Fruit fly (Drosophila melanogaster) whole organism, embryonic: ENCODE measurements around the gene Ugt36D1.

ENCODE experiments used
- ATbp ChIP-seq: fragments of 200-800 bp; sonication (Bioruptor generic); optimal IDR thresholded peaks from 2 replicates; lab custom pipeline; 2017; ENCODE audit warnings: missing biosample characterization, mild to moderate bottlenecking, missing genetic modification characterization, missing genetic modification reagents
- B-H2 ChIP-seq: fragments of 200-800 bp; sonication (Bioruptor generic); optimal IDR thresholded peaks from 2 replicates; lab custom pipeline; 2018; ENCODE audit warnings: missing biosample characterization, mild to moderate bottlenecking, missing genetic modification characterization
- BtbVII ChIP-seq: fragments of 200-800 bp; sonication (Bioruptor generic); optimal IDR thresholded peaks from 3 replicates; lab custom pipeline; 2017; ENCODE audit warnings: missing biosample characterization, mild to moderate bottlenecking, missing genetic modification characterization
- CG10274 ChIP-seq: fragments of 200-800 bp; sonication (Bioruptor generic); optimal IDR thresholded peaks from 3 replicates; lab custom pipeline; 2017; ENCODE audit warnings: missing biosample characterization, mild to moderate bottlenecking, missing genetic modification characterization
- CG10979 ChIP-seq: fragments of 200-800 bp; sonication (Bioruptor generic); optimal IDR thresholded peaks from 2 replicates; lab custom pipeline; 2018; ENCODE audit warnings: missing biosample characterization, mild to moderate bottlenecking, missing genetic modification characterization, moderate library complexity
- CG11247 ChIP-seq: fragments of 200-800 bp; sonication (Bioruptor generic); IDR thresholded peaks from 2 replicates; pipeline ENCODE4 v1.3.6; 2022; ENCODE audit warnings: missing biosample characterization, missing genetic modification characterization
- CG11723 ChIP-seq: fragments of 200-800 bp; sonication (Bioruptor generic); optimal IDR thresholded peaks from 2 replicates; lab custom pipeline; 2017; ENCODE audit warnings: missing biosample characterization, mild to moderate bottlenecking, missing genetic modification characterization
- CG12236 ChIP-seq: fragments of 200-800 bp; sonication (Bioruptor generic); optimal IDR thresholded peaks from 2 replicates; lab custom pipeline; 2016; ENCODE audit warnings: missing biosample characterization, missing genetic modification characterization
- CG15514 ChIP-seq: fragments of 200-800 bp; sonication (Bioruptor generic); optimal IDR thresholded peaks from 3 replicates; lab custom pipeline; 2017; ENCODE audit warnings: missing biosample characterization, missing genetic modification characterization, mild to moderate bottlenecking, moderate library complexity, missing genetic modification reagents
- CG1603 ChIP-seq: fragments of 200-800 bp; sonication (Bioruptor generic); optimal IDR thresholded peaks from 2 replicates; lab custom pipeline; 2019; ENCODE audit warnings: missing biosample characterization, mild to moderate bottlenecking, missing genetic modification characterization, moderate library complexity
- CG17361 ChIP-seq: fragments of 200-800 bp; sonication (Bioruptor generic); IDR thresholded peaks from 3 replicates; pipeline ENCODE4 v1.3.6; 2022; ENCODE audit warnings: missing biosample characterization, missing genetic modification characterization
- CG3065 ChIP-seq: fragments of 200-800 bp; sonication (Bioruptor generic); optimal IDR thresholded peaks from 2 replicates; lab custom pipeline; 2016; ENCODE audit warnings: missing biosample characterization, missing genetic modification characterization
- CG31224 ChIP-seq: fragments of 200-800 bp; sonication (Bioruptor generic); IDR thresholded peaks from 2 replicates; pipeline ENCODE4 v1.3.6; 2022; ENCODE audit warnings: missing biosample characterization, missing genetic modification characterization
- CG6272 ChIP-seq: fragments of 200-800 bp; sonication (Bioruptor generic); IDR thresholded peaks from 2 replicates; pipeline ENCODE4 v1.3.6; 2022; ENCODE audit warnings: missing biosample characterization, missing genetic modification characterization
- CG7271 ChIP-seq: fragments of 200-800 bp; sonication (Bioruptor generic); optimal IDR thresholded peaks from 2 replicates; lab custom pipeline; 2018; ENCODE audit warnings: missing biosample characterization, mild to moderate bottlenecking, missing genetic modification characterization, moderate library complexity
- CG7987 ChIP-seq: fragments of 200-800 bp; sonication (Bioruptor generic); optimal IDR thresholded peaks from 2 replicates; lab custom pipeline; 2018; ENCODE audit warnings: missing biosample characterization, mild to moderate bottlenecking, missing genetic modification characterization, moderate library complexity
- CG9727 ChIP-seq: fragments of 200-800 bp; sonication (Bioruptor generic); optimal IDR thresholded peaks from 3 replicates; lab custom pipeline; 2017; ENCODE audit warnings: missing biosample characterization, mild to moderate bottlenecking, missing genetic modification characterization
- CHES-1-like ChIP-seq: fragments of 200-800 bp; sonication (Bioruptor generic); optimal IDR thresholded peaks from 2 replicates; lab custom pipeline; 2016; ENCODE audit warnings: missing biosample characterization, missing genetic modification characterization
- CoRest ChIP-seq: fragments of 200-800 bp; sonication (Bioruptor generic); optimal IDR thresholded peaks from 3 replicates; lab custom pipeline; 2018; ENCODE audit warnings: missing biosample characterization, mild to moderate bottlenecking, missing genetic modification characterization, moderate library complexity
- D19A ChIP-seq: fragments of 200-800 bp; optimal IDR thresholded peaks from 3 replicates; lab custom pipeline; 2019; ENCODE audit warnings: missing biosample characterization, mild to moderate bottlenecking, missing genetic modification characterization, moderate library complexity
- Doc2 ChIP-seq: fragments of 200-800 bp; sonication (Bioruptor generic); IDR thresholded peaks from 2 replicates; pipeline ENCODE4 v1.3.6; 2022; ENCODE audit warnings: missing biosample characterization, missing genetic modification characterization
- E2f1 ChIP-seq: fragments of 200-800 bp; sonication (Bioruptor generic); IDR thresholded peaks from 2 replicates; pipeline ENCODE4 v1.3.6; 2022; ENCODE audit warnings: missing biosample characterization, missing genetic modification characterization
- Elba2 ChIP-seq: fragments of 200-800 bp; sonication (Bioruptor generic); optimal IDR thresholded peaks from 3 replicates; lab custom pipeline; 2016; ENCODE audit warnings: missing biosample characterization, missing genetic modification characterization
- Gug ChIP-seq: fragments of 200-800 bp; sonication (Bioruptor generic); IDR thresholded peaks from 4 replicates; pipeline ENCODE4 v1.3.6; 2022; ENCODE audit warnings: missing biosample characterization, missing genetic modification characterization
- HHEX ChIP-seq: fragments of 200-800 bp; sonication (Bioruptor generic); optimal IDR thresholded peaks from 3 replicates; lab custom pipeline; 2017; ENCODE audit warnings: missing biosample characterization, mild to moderate bottlenecking, missing genetic modification characterization, missing genetic modification reagents
- HLH4C ChIP-seq: fragments of 200-800 bp; sonication (Bioruptor generic); IDR thresholded peaks from 3 replicates; pipeline ENCODE4 v1.3.6; 2022; ENCODE audit warnings: missing biosample characterization, missing genetic modification characterization; ENCODE audit not compliant: partially characterized antibody
- Hr39 ChIP-seq: fragments of >200 bp; optimal IDR thresholded peaks from 2 replicates; lab custom pipeline; 2017
- Hr51 ChIP-seq, 2 experiments: fragments of 200-800 bp; sonication (Bioruptor generic); optimal IDR thresholded peaks; 2 replicates in 1 of 2; 3 replicates in 1 of 2; lab custom pipeline; 2016 to 2018; ENCODE audit warnings: missing biosample characterization in 2 of 2, missing genetic modification characterization in 2 of 2, mild to moderate bottlenecking in 1 of 2, moderate library complexity in 1 of 2
- Hsf ChIP-seq: fragments of 200-800 bp; sonication (Bioruptor generic); optimal IDR thresholded peaks from 3 replicates; lab custom pipeline; 2016; ENCODE audit warnings: missing biosample characterization, missing genetic modification characterization
- Usf ChIP-seq: fragments of 200-800 bp; sonication (Bioruptor generic); optimal IDR thresholded peaks from 2 replicates; lab custom pipeline; 2017; ENCODE audit warnings: missing genotype, missing biosample characterization, missing genetic modification characterization
- gt ChIP-seq: fragments of 200-800 bp; sonication (Bioruptor generic); IDR thresholded peaks from 2 replicates; pipeline ENCODE4 v1.3.6; 2022; ENCODE audit warnings: missing biosample characterization, missing genetic modification characterization
- hkb ChIP-seq, 2 experiments: fragments of 200-800 bp in 1 of 2; fragments of >200 bp in 1 of 2; sonication (Bioruptor generic) in 1 of 2; IDR thresholded peaks in 1 of 2; optimal IDR thresholded peaks in 1 of 2; 2 replicates each; pipeline versions ENCODE4 v1.3.6 to Lab custom; 2017 to 2022; ENCODE audit warnings: missing biosample characterization in 1 of 2, missing genetic modification characterization in 1 of 2
- klu ChIP-seq: fragments of 200-800 bp; sonication (Bioruptor generic); IDR thresholded peaks from 2 replicates; pipeline ENCODE4 v1.3.6; 2022; ENCODE audit warnings: missing biosample characterization, missing genetic modification characterization
- lilli ChIP-seq: fragments of 200-800 bp; sonication (Bioruptor generic); optimal IDR thresholded peaks from 3 replicates; lab custom pipeline; 2016; ENCODE audit warnings: missing biosample characterization, missing genetic modification characterization
- lola ChIP-seq, 3 experiments: fragments of >200 bp in 2 of 3; fragments of 200-800 bp in 1 of 3; sonication (Bioruptor generic) in 1 of 3; optimal IDR thresholded peaks; 2 replicates each; lab custom pipeline; 2017 to 2019; ENCODE audit warnings: missing biosample characterization in 3 of 3, missing genetic modification characterization in 3 of 3, mild to moderate bottlenecking in 1 of 3, moderate library complexity in 1 of 3
- nau ChIP-seq: fragments of 200-800 bp; sonication (Bioruptor generic); optimal IDR thresholded peaks from 3 replicates; lab custom pipeline; 2017; ENCODE audit warnings: missing biosample characterization, mild to moderate bottlenecking, missing genetic modification characterization, missing genetic modification reagents
- nmo ChIP-seq: fragments of 200-800 bp; sonication (Bioruptor generic); optimal IDR thresholded peaks from 2 replicates; lab custom pipeline; 2018; ENCODE audit warnings: missing biosample characterization, mild to moderate bottlenecking, missing genetic modification characterization, moderate library complexity
- pan ChIP-seq, 4 experiments: fragments of >200 bp in 3 of 4; fragments of 200-800 bp in 1 of 4; sonication (Bioruptor generic) in 1 of 4; optimal IDR thresholded peaks in 3 of 4; IDR thresholded peaks in 1 of 4; 2 replicates each; pipeline versions ENCODE4 v1.3.6 to Lab custom; 2017 to 2022; ENCODE audit warnings: missing biosample characterization in 2 of 4, missing genetic modification characterization in 2 of 4, mixed read lengths in 1 of 4
- psq ChIP-seq: fragments of 200-800 bp; sonication (Bioruptor generic); optimal IDR thresholded peaks from 2 replicates; lab custom pipeline; 2017; ENCODE audit warnings: missing biosample characterization, missing genetic modification characterization
- pum ChIP-seq: fragments of 200-800 bp; sonication (Bioruptor generic); optimal IDR thresholded peaks from 2 replicates; lab custom pipeline; 2016; ENCODE audit warnings: missing biosample characterization, missing genetic modification characterization
- sd ChIP-seq: fragments of 200-800 bp; sonication (Bioruptor generic); optimal IDR thresholded peaks from 3 replicates; lab custom pipeline; 2018; ENCODE audit warnings: missing biosample characterization, mild to moderate bottlenecking, missing genetic modification characterization, moderate library complexity
- sens-2 ChIP-seq: fragments of 200-800 bp; sonication (Bioruptor generic); IDR thresholded peaks from 2 replicates; pipeline ENCODE4 v1.3.6; 2022; ENCODE audit warnings: missing biosample characterization, missing genetic modification characterization
- shn ChIP-seq: fragments of 200-800 bp; sonication (Bioruptor generic); optimal IDR thresholded peaks from 3 replicates; lab custom pipeline; 2016; ENCODE audit warnings: missing biosample characterization, missing genetic modification characterization
- sim ChIP-seq: fragments of 200-800 bp; sonication (Bioruptor generic); IDR thresholded peaks from 2 replicates; pipeline ENCODE4 v1.3.6; 2022; ENCODE audit warnings: missing biosample characterization, missing genetic modification characterization
- slbo ChIP-seq: fragments of 200-800 bp; sonication (Bioruptor generic); IDR thresholded peaks from 2 replicates; pipeline ENCODE4 v1.3.6; 2022; ENCODE audit warnings: missing biosample characterization, missing genetic modification characterization
- so ChIP-seq: fragments of 200-800 bp; sonication (Bioruptor generic); IDR thresholded peaks from 3 replicates; pipeline ENCODE4 v1.3.6; 2022; ENCODE audit warnings: missing biosample characterization, missing genetic modification characterization
- zf30C ChIP-seq: fragments of 200-800 bp; sonication (Bioruptor generic); optimal IDR thresholded peaks from 3 replicates; lab custom pipeline; 2018; ENCODE audit warnings: missing biosample characterization, mild to moderate bottlenecking, missing genetic modification characterization

The Ugt36D1 gene

DNA sequence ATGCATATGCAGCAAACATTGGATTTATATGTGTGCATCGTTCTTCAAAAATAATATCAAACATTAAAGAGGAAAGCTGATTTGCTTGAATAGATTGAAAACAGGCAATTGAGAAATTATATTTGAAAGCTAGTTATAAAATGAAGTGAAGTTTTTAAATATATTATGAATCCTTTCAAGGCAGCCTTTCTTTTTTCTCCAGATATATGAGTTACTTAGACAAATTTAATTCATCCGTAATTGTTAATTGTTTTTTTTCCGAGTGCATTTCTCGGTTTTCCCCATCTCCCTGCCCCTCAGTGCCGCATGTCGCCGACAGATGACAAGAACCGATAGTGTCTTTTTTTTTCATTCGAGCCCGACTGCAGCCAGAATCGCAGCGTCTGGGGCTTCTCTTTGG lies 48.5 kb downstream of the Ugt36D1 start (continued):
- TF ChIP-seq CG12236 (GFP tag; lab: Kevin White, UChicago) (no peak), sens-2 (GFP tag; lab: Robert Waterston, UW) (no peak), CG11723 (no peak), Hsf (GFP tag; lab: Kevin White, UChicago) (no peak), D19A (no peak), sim (GFP tag; lab: Robert Waterston, UW) (no peak), sd (tag; lab: Kevin White, UChicago) (no peak), CG7987 (no peak), Doc2 (GFP tag; lab: Robert Waterston, UW) (no peak), so (GFP tag; lab: Robert Waterston, UW) (no peak), B-H2 (GFP tag; lab: Kevin White, UChicago) (no peak), psq (no peak), CG6272 (GFP tag; lab: Robert Waterston, UW) (no peak), ATbp (GFP tag; lab: Kevin White, UChicago) (no peak), HLH4C (GFP tag; lab: Robert Waterston, UW) (no peak), CG10979 (tag; lab: Kevin White, UChicago) (peak; percentile 35), Usf (peak; percentile 14), CG9727 (GFP tag; lab: Kevin White, UChicago) (peak; percentile 69), pan (optimal IDR thresholded peaks at IDR 0.05; lab: Kevin White, UChicago) (no peak), pan (GFP tag; optimal IDR thresholded peaks at IDR 0.05 in 1 of 2, IDR thresholded peaks at IDR 0.05 in 1 of 2) (no peak), shn (no peak), CG7271 (no peak), hkb (optimal IDR thresholded peaks at IDR 0.05; lab: Kevin White, UChicago) (no peak), hkb (GFP tag; IDR thresholded peaks at IDR 0.05; lab: Robert Waterston, UW) (no peak), CoRest (peak; percentile 32), gt (GFP tag; lab: Robert Waterston, UW) (no peak), CG1603 (tag; lab: Kevin White, UChicago) (no peak), lilli (GFP tag; lab: Kevin White, UChicago) (no peak), zf30C (GFP tag; lab: Kevin White, UChicago) (peak; percentile 77), BtbVII (GFP tag; lab: Kevin White, UChicago) (no peak), CG10274 (no peak), CHES-1-like (GFP tag; lab: Kevin White, UChicago) (no peak), Elba2 (GFP tag; lab: Kevin White, UChicago) (no peak), HHEX (GFP tag; lab: Kevin White, UChicago) (no peak), nau (no peak), CG31224 (GFP tag; lab: Robert Waterston, UW) (no peak), E2f1 (GFP tag; lab: Robert Waterston, UW) (no peak), Hr39 (lab: Kevin White, UChicago) (no peak), nmo (GFP tag; lab: Kevin White, UChicago) (peak; percentile 29), slbo (GFP tag; lab: Robert Waterston, UW) (no peak), pum (GFP tag; lab: Kevin White, UChicago) (no peak), CG11247 (GFP tag; lab: Robert Waterston, UW) (no peak), Gug (GFP tag; lab: Robert Waterston, UW) (no peak), Hr51 (GFP tag; optimal IDR thresholded peaks at IDR 0.05; lab: Kevin White, UChicago) (no peak), klu (no peak), CG17361 (GFP tag; lab: Robert Waterston, UW) (no peak), CG15514 (GFP tag; lab: Kevin White, UChicago) (no peak), lola (GFP tag; optimal IDR thresholded peaks at IDR 0.05; lab: Kevin White, UChicago) (peak in 1 of 3 experiments; percentile 80), CG3065 (GFP tag; lab: Kevin White, UChicago) (no peak)
